Fruit fly (Drosophila melanogaster): ENCODE data around the gene CG3862.

The CG3862 gene

dm6 chr2L:826388-826787 is 727 bp upstream of the CG3862 start:
- no peak for TF ChIP-seq usp (GFP tag; optimal IDR thresholded peaks at IDR 0.05)
- peak; percentile 84 for TF ChIP-seq Dif (GFP tag; optimal IDR thresholded peaks at IDR 0.05; ENCODE audit: partially characterized antibody)
- no peak for TF ChIP-seq CG9705 (GFP tag; optimal IDR thresholded peaks at IDR 0.05)
- no peak for TF ChIP-seq CG32264 (GFP tag; optimal IDR thresholded peaks at IDR 0.05)
- no peak for TF ChIP-seq Vsx2 (GFP tag; optimal IDR thresholded peaks at IDR 0.05; ENCODE audit: partially characterized antibody)
- no peak for TF ChIP-seq lola (GFP tag; optimal IDR thresholded peaks at IDR 0.05)
- TF ChIP-seq dl (GFP tag; optimal IDR thresholded peaks at IDR 0.05; ENCODE audit: insufficient read depth in 1 of 2, partially characterized antibody in 2 of 2), result peak; percentile 85 to 90
- no peak for TF ChIP-seq dsf (GFP tag; optimal IDR thresholded peaks at IDR 0.05; ENCODE audit: borderline replicate concordance)
- TF ChIP-seq Dfd (GFP tag; optimal IDR thresholded peaks at IDR 0.05), result no peak
- no peak for TF ChIP-seq jim (GFP tag; optimal IDR thresholded peaks at IDR 0.05)
- no peak for TF ChIP-seq CrebA (GFP tag; optimal IDR thresholded peaks at IDR 0.05; ENCODE audit: borderline replicate concordance)

dm6 chr2L:821986-822711 is 3.5 kb downstream of the CG3862 start:
- TF ChIP-seq Vsx2 (GFP tag; optimal IDR thresholded peaks at IDR 0.05; ENCODE audit: partially characterized antibody), result no peak
- TF ChIP-seq OdsH (GFP tag; optimal IDR thresholded peaks at IDR 0.05), result no peak
- TF ChIP-seq fru (GFP tag; optimal IDR thresholded peaks at IDR 0.05), result peak; percentile 13
- TF ChIP-seq foxo (GFP tag; optimal IDR thresholded peaks at IDR 0.05), result no peak
- no peak for TF ChIP-seq Mio (GFP tag; optimal IDR thresholded peaks at IDR 0.05)
- TF ChIP-seq N (GFP tag; optimal IDR thresholded peaks at IDR 0.05), result no peak

dm6 chr2L:821242-821985 is 4.2 kb downstream of the CG3862 start, which contains the start of gene CG3662:
Gene CG3662, plus strand, starts transcription at chr2L:821289.
- TF ChIP-seq Dfd (GFP tag; optimal IDR thresholded peaks at IDR 0.05) (no peak), CG9705 (GFP tag; optimal IDR thresholded peaks at IDR 0.05) (no peak), foxo (GFP tag; optimal IDR thresholded peaks at IDR 0.05) (no peak), Rel (GFP tag; optimal IDR thresholded peaks at IDR 0.05) (no peak), Rel (tag; optimal IDR thresholded peaks at IDR 0.05) (peak; percentile 71), psq (GFP tag; optimal IDR thresholded peaks at IDR 0.05) (no peak), rgr (GFP tag; optimal IDR thresholded peaks at IDR 0.05) (peak; percentile 22), OdsH (GFP tag; optimal IDR thresholded peaks at IDR 0.05) (no peak), brk (GFP tag; optimal IDR thresholded peaks at IDR 0.05) (no peak)

dm6 chr2L:819315-820032 is 6.2 kb downstream of the CG3862 start, which contains the start of the genes PGAP2 and Clp:
Gene PGAP2, minus strand, starts transcription at chr2L:819508.
Gene Clp, plus strand, starts transcription at chr2L:819964.
- TF ChIP-seq Dif (GFP tag; optimal IDR thresholded peaks at IDR 0.05; ENCODE audit: partially characterized antibody) (no peak), h (GFP tag; optimal IDR thresholded peaks at IDR 0.05) (no peak), Hr78 (GFP tag; optimal IDR thresholded peaks at IDR 0.05) (no peak), foxo (GFP tag; optimal IDR thresholded peaks at IDR 0.05) (peak in 1 of 2 experiments; percentile 81), Hnf4 (GFP tag; optimal IDR thresholded peaks at IDR 0.05) (no peak), Sp1 (GFP tag; optimal IDR thresholded peaks at IDR 0.05) (peak; percentile 74), HLH106 (tag; optimal IDR thresholded peaks at IDR 0.05) (peak; percentile 84), Jra (GFP tag; optimal IDR thresholded peaks at IDR 0.05) (no peak), br (GFP tag; optimal IDR thresholded peaks at IDR 0.05) (no peak), Hr83 (GFP tag; optimal IDR thresholded peaks at IDR 0.05; ENCODE audit: poor library complexity, severe bottlenecking) (no peak), Abd-B (GFP tag; optimal IDR thresholded peaks at IDR 0.05) (no peak), psq (GFP tag; optimal IDR thresholded peaks at IDR 0.05) (peak; percentile 57), OdsH (GFP tag; optimal IDR thresholded peaks at IDR 0.05) (peak; percentile 68), sv (GFP tag; optimal IDR thresholded peaks at IDR 0.05) (peak; percentile 32), usp (GFP tag; optimal IDR thresholded peaks at IDR 0.05) (no peak), jim (GFP tag; optimal IDR thresholded peaks at IDR 0.05) (no peak), CG9705 (GFP tag; optimal IDR thresholded peaks at IDR 0.05) (peak; percentile 65), woc (GFP tag; optimal IDR thresholded peaks at IDR 0.05) (no peak), sage (GFP tag; optimal IDR thresholded peaks at IDR 0.05) (no peak), ey (GFP tag; optimal IDR thresholded peaks at IDR 0.05) (peak; percentile 63), CG32264 (GFP tag; optimal IDR thresholded peaks at IDR 0.05) (no peak), Myc (optimal IDR thresholded peaks at IDR 0.05) (peak; percentile 97), Vsx2 (GFP tag; optimal IDR thresholded peaks at IDR 0.05; ENCODE audit: partially characterized antibody) (no peak), dsf (GFP tag; optimal IDR thresholded peaks at IDR 0.05; ENCODE audit: borderline replicate concordance) (no peak), rgr (GFP tag; optimal IDR thresholded peaks at IDR 0.05) (peak; percentile 69), Rel (GFP tag; optimal IDR thresholded peaks at IDR 0.05) (no peak), Rel (tag; optimal IDR thresholded peaks at IDR 0.05) (no peak)

Data from whole organism, wandering third instar larva.